Worm (Caenorhabditis elegans) whole organism, L4/young adult: ENCODE data around the gene fard-1.

ENCODE experiments used
- W03F9.2 ChIP-seq: fragments of 150-350 bp; optimal IDR thresholded peaks from 2 replicates; lab custom pipeline; 2014; ENCODE audit warnings: missing biosample characterization, missing genetic modification characterization
- dao-5 ChIP-seq: sonication (generic microtip); optimal IDR thresholded peaks from 2 replicates; lab custom pipeline; 2016; ENCODE audit warnings: missing genotype, missing genetic modification characterization, moderate library complexity, missing compliant biosample characterization
- him-1 ChIP-seq: sonication (generic microtip); optimal IDR thresholded peaks from 2 replicates; lab custom pipeline; 2016; ENCODE audit warnings: missing genotype, missing genetic modification reagents, missing genetic modification characterization, missing compliant biosample characterization

The fard-1 gene

DNA sequence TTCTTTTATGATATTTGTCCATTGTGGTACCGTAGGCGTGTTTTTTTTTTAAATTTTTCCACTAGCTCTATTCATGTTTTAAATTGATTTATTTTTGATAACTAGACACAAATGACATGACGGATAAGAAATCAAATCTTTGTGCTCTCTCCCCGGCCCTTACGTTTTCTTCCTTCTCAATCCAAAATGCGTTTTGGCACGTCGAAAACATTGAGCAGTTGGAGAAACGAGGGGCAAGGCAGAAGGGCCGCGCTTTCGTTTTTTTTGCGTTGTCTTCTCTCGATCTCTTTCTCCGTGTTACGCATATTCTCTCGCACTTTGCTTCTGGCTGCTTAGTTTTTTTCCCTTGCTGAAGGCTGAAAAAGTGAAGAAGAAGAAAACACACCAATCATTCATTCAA lies 5.9 kb downstream of the fard-1 start:
- no peak for TF ChIP-seq W03F9.2 (tag; lab: Kevin White, UChicago)
- no peak for TF ChIP-seq dao-5 (tag; lab: Kevin White, UChicago)
- no peak for TF ChIP-seq him-1

ce11 chrX:2939526-2939925 lies 6.4 kb downstream of the fard-1 start:
- no peak for TF ChIP-seq W03F9.2 (tag; lab: Kevin White, UChicago)
- no peak for TF ChIP-seq him-1
- TF ChIP-seq dao-5 (tag; lab: Kevin White, UChicago): no peak

- no peak for TF ChIP-seq dao-5 (tag; lab: Kevin White, UChicago)
- TF ChIP-seq him-1: no peak
- no peak for TF ChIP-seq W03F9.2 (tag; lab: Kevin White, UChicago)
Observed at ce11 chrX:2940572-2940971, 7.4 kb downstream of the fard-1 start, which contains the start of gene pfk-1.1. pfk-1.1 (plus strand) TSS chrX:2940872.

DNA sequence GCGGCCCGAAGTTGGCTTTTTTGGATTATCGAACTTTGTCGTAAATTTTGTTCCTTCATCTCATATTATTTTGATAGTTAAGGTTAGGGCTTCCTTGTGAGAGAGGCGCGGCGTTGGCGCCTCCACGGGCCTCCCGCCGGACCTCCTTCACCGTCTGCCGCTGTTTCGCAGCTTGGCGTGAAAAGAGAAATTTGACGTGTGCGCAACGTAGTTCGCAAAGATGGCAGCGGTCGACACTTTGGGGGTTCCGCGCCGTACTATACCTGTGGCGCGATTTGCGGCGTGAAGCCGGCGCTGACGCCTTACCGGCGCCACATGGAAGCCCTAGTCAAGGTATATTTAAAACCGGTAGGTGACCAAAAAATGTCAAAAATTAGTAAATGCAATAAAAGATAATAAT lies 9.2 kb downstream of the fard-1 start:
- TF ChIP-seq W03F9.2 (tag; lab: Kevin White, UChicago): no peak
- no peak for TF ChIP-seq dao-5 (tag; lab: Kevin White, UChicago)
- TF ChIP-seq him-1: no peak

DNA sequence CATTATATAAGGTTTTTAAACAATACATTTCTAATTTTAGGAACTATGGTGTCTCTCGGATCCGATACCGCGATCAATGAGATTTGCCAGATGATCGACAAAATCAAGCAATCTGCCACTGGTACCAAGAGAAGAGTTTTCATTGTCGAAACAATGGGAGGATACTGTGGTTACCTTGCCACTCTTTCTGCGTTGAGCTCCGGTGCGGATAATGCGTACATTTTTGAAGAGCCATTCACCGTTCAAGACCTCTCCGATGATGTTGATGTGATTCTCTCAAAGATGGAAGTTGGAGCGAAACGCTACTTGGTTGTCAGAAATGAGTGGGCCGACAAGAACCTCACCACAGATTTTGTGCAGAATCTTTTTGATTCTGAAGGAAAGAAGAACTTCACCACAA lies 10.4 kb downstream of the fard-1 start:
- TF ChIP-seq dao-5 (tag; lab: Kevin White, UChicago) (no peak), W03F9.2 (tag; lab: Kevin White, UChicago) (no peak), him-1 (no peak)

DNA sequence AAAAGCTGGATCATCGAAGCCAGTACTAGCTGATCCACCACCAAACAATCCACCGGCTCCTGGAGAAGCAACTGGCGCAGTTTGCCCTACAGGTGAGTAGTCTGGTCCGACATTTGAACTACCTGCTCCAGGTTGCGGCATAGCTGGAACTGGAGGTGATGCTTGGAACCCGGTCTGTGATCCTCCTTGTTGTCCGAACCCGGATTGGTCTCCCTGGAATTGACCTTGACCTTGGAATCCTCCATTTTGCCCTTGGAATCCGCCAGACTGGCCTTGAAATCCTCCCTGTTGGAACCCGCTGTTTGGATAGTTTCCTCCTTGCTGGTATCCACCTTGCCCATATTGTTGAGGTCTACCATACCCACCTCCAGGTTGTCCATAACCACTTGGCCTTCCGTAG lies 12.8 kb downstream of the fard-1 start:
- no peak for TF ChIP-seq W03F9.2 (tag; lab: Kevin White, UChicago)
- TF ChIP-seq him-1: no peak
- no peak for TF ChIP-seq dao-5 (tag; lab: Kevin White, UChicago)

ce11 chrX:2946508-2947005 lies 13.4 kb downstream of the fard-1 start, which contains the start of the genes Y41G9A.10 and Y41G9A.5:
Y41G9A.10 (minus strand) TSS chrX:2946558.
Y41G9A.5 (plus strand) TSS chrX:2946667.
- TF ChIP-seq him-1 (no peak), W03F9.2 (tag; lab: Kevin White, UChicago) (no peak), dao-5 (tag; lab: Kevin White, UChicago) (no peak)

ce11 chrX:2950234-2950633 lies 17.1 kb downstream of the fard-1 start:
- TF ChIP-seq him-1: no peak
- no peak for TF ChIP-seq dao-5 (tag; lab: Kevin White, UChicago)
- no peak for TF ChIP-seq W03F9.2 (tag; lab: Kevin White, UChicago)

ce11 chrX:2953522-2954032 lies 20.4 kb downstream of the fard-1 start:
- no peak for TF ChIP-seq dao-5 (tag; lab: Kevin White, UChicago)
- no peak for TF ChIP-seq him-1
- TF ChIP-seq W03F9.2 (tag; lab: Kevin White, UChicago): no peak

DNA sequence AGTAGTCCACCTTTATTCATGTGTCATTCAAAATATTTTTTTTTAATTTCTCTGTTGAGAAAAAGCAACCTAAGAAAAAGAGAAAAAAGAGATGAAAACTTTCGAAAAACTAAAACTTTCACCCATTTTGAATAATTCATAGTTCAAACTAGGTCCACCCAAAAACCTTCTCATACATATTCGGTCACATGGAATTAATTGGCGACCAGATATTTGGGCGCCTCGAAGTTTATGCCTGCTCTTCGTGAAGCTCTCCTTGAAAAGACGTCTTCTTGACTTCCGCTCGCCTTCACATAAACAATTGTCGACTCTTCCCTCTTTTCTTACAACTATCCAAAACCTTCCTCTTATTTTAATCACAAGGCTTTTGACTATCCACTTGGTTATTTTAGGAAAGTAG lies 22.5 kb downstream of the fard-1 start:
- TF ChIP-seq him-1 (no peak), dao-5 (tag; lab: Kevin White, UChicago) (no peak), W03F9.2 (tag; lab: Kevin White, UChicago) (no peak)

DNA sequence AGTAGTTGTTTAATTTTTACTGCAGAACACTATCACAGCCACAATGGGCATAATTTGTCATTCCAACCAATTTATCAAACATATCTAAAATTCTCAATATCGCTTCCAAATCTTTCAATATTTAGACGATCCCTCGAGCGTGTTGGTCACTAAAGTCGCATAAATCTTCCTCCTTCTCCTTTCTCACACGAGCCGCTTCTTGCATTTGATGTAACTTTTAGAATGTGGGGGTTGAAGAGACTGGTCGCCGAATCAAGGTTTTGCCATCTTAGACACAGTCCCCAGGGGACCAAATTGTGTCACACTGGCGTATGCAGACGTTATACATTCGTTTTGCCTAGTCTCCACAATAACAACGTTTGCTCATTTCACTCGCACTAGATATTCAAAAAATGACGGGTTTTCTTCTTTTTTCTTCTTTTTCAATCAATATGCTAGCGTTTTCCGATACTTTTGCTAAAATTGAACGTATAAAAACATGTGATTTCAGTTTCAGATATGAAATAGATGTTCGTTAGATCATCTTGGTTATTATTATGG lies 24.4 kb downstream of the fard-1 start, which contains the start of gene gbb-1:
TSS of gene gbb-1 (plus strand) at position 490 of the 540 bp plus-strand sequence.
- TF ChIP-seq dao-5 (tag; lab: Kevin White, UChicago) (no peak), W03F9.2 (tag; lab: Kevin White, UChicago) (no peak), him-1 (no peak)

DNA sequence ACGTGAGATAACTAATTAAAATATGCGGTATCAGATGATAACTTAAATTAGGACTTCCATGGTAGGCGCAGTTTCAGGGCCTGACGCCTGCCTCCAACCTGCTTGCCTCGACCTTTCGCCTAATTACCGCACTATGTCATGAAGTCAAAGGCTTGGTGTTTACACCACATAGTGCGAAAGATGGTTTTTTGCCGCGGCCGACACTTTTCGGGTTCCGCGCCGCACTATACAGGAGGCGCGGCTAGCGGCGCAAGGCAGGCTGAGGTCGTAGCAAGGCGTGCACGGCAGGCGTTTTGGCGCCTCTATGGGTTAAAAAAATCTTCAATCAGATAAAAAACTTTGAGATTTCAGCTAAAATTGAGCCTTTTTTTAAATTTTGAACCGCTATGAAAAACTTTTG lies 27.5 kb downstream of the fard-1 start:
- TF ChIP-seq him-1 (no peak), W03F9.2 (tag; lab: Kevin White, UChicago) (no peak), dao-5 (tag; lab: Kevin White, UChicago) (no peak)

DNA sequence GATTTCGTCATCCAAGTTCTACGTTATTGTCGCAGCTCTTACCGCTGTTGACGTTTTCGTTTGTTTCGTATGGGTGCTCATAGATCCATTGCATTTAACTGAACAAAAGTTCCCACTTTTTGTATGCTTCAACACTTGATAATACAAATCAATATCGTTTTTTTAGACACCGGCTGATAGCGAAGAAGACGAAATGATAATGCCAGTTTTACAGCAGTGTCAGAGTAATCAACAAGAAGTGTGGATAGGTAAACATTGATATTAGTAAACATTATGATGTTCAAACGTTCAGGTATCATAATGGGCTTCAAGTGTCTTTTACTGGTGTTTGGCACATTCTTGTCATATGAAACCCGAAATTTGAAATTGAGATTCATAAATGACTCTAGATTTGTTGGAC lies 33.1 kb downstream of the fard-1 start:
- TF ChIP-seq dao-5 (tag; lab: Kevin White, UChicago): no peak
- no peak for TF ChIP-seq W03F9.2 (tag; lab: Kevin White, UChicago)
- TF ChIP-seq him-1: no peak

DNA sequence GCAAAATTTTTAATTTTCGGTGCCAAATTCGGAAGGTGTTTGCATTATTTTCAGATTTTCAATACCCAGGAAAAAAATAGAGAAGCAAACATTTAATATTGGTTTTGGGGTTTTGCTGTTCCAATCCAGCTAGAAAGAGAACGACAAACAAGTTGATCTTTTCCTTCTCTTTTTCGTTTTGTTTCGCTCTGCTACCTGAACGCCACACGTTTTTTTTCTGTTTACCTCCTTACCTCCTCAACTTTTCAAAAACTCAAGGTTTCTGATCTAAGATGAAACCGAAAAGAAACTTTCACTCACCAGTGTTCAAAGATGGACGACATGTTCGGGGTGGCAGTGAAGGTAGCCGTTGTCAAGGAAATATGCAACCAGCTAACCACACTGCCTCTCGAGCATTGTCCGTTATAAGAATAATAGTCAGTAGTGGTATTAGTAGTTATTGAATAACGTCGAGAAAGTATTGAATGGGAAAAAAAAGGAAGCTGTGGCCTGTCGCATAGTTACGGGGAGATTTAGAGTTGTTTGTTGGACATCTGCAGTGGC lies 36.4 kb downstream of the fard-1 start:
- TF ChIP-seq him-1: no peak
- no peak for TF ChIP-seq dao-5 (tag; lab: Kevin White, UChicago)
- TF ChIP-seq W03F9.2 (tag; lab: Kevin White, UChicago): no peak
